Fruit fly (Drosophila melanogaster) whole organism, embryonic: ENCODE measurements around the gene CG44090.

Experiments used
- CG11504 ChIP-seq: fragments of 200-800 bp; sonication (Bioruptor generic); optimal IDR thresholded peaks from 3 replicates; lab custom pipeline; 2019; ENCODE audit warnings: missing biosample characterization, mild to moderate bottlenecking, missing genetic modification characterization, moderate library complexity
- CG13894 ChIP-seq: fragments of 200-800 bp; sonication (Bioruptor generic); optimal IDR thresholded peaks from 3 replicates; lab custom pipeline; 2018; ENCODE audit warnings: missing biosample characterization, mild to moderate bottlenecking, missing genetic modification characterization, moderate library complexity
- CG30020 ChIP-seq: fragments of 200-800 bp; optimal IDR thresholded peaks from 2 replicates; lab custom pipeline; 2019; ENCODE audit warnings: missing biosample characterization, mild to moderate bottlenecking, missing genetic modification characterization, moderate library complexity
- CG4730 ChIP-seq: fragments of 200-800 bp; sonication (Bioruptor generic); IDR thresholded peaks from 2 replicates; pipeline ENCODE4 v1.3.6; 2022; ENCODE audit warnings: missing biosample characterization, missing genetic modification characterization
- ken ChIP-seq: fragments of 200-800 bp; sonication (Bioruptor generic); IDR thresholded peaks from 3 replicates; pipeline ENCODE4 v1.3.6; 2022; ENCODE audit warnings: missing biosample characterization, missing genetic modification characterization
- phol ChIP-seq: fragments of 200-800 bp; sonication (Bioruptor generic); optimal IDR thresholded peaks from 3 replicates; lab custom pipeline; 2018; ENCODE audit warnings: missing biosample characterization, mild to moderate bottlenecking, missing genetic modification characterization, moderate library complexity
- ttk ChIP-seq: fragments of 200-800 bp; sonication (Bioruptor generic); IDR thresholded peaks from 2 replicates; pipeline ENCODE4 v2.1.2; 2022; ENCODE audit warnings: missing biosample characterization, missing genetic modification characterization

- no peak for TF ChIP-seq CG30020 (tag; lab: Kevin White, UChicago)
- TF ChIP-seq phol (tag; lab: Kevin White, UChicago) = no peak
- no peak for TF ChIP-seq ttk (GFP tag; lab: Robert Waterston, UW)
- TF ChIP-seq CG13894 (tag; lab: Kevin White, UChicago) = no peak
- TF ChIP-seq ken (GFP tag; lab: Robert Waterston, UW) = no peak
- TF ChIP-seq CG4730 (GFP tag; lab: Robert Waterston, UW) = no peak
- TF ChIP-seq CG11504 = no peak
Measured at dm6 chr3R:17415439-17415838, 18.8 kb downstream of the CG44090 start, which contains the start of gene CG5866.
